Fruit fly (Drosophila melanogaster) whole organism, embryonic: ENCODE results near the gene lectin-33A.

ENCODE experiments used
- Bgb ChIP-seq: fragments of 200-800 bp; sonication (Bioruptor generic); IDR thresholded peaks from 2 replicates; pipeline ENCODE4 v1.3.6; 2022; ENCODE audit warnings: missing biosample characterization, missing genetic modification characterization; ENCODE audit not compliant: partially characterized antibody
- CG10267 ChIP-seq: fragments of 200-800 bp; sonication (Bioruptor generic); optimal IDR thresholded peaks from 2 replicates; lab custom pipeline; 2018; ENCODE audit warnings: missing biosample characterization, mild to moderate bottlenecking, missing genetic modification characterization, moderate library complexity
- CG10321 ChIP-seq: fragments of 200-800 bp; sonication (Bioruptor generic); IDR thresholded peaks from 2 replicates; pipeline ENCODE4 v1.3.6; 2022; ENCODE audit warnings: missing biosample characterization, missing genetic modification characterization
- CG10431 ChIP-seq: fragments of 200-800 bp; sonication (Bioruptor generic); optimal IDR thresholded peaks from 3 replicates; lab custom pipeline; 2018; ENCODE audit warnings: missing biosample characterization, mild to moderate bottlenecking, missing genetic modification characterization
- CG10462 ChIP-seq: fragments of 200-800 bp; sonication (Bioruptor generic); optimal IDR thresholded peaks from 2 replicates; lab custom pipeline; 2016; ENCODE audit warnings: missing biosample characterization, missing genetic modification characterization
- CG13123 ChIP-seq: fragments of 200-800 bp; sonication (Bioruptor generic); optimal IDR thresholded peaks from 2 replicates; lab custom pipeline; 2016; ENCODE audit warnings: missing biosample characterization, missing genetic modification characterization
- CG15011 ChIP-seq: fragments of 200-800 bp; sonication (Bioruptor generic); optimal IDR thresholded peaks from 3 replicates; lab custom pipeline; 2018; ENCODE audit warnings: missing biosample characterization, mild to moderate bottlenecking, missing genetic modification characterization
- CG15479 ChIP-seq: fragments of 200-800 bp; sonication (Bioruptor generic); optimal IDR thresholded peaks from 3 replicates; lab custom pipeline; 2019; ENCODE audit warnings: missing biosample characterization, mild to moderate bottlenecking, missing genetic modification characterization, moderate library complexity
- CG17328 ChIP-seq: fragments of 200-800 bp; sonication (Bioruptor generic); IDR thresholded peaks from 2 replicates; pipeline ENCODE4 v1.3.6; 2022; ENCODE audit warnings: missing biosample characterization, missing genetic modification characterization
- CG33557 ChIP-seq: fragments of 200-800 bp; sonication (Bioruptor generic); optimal IDR thresholded peaks from 2 replicates; lab custom pipeline; 2019; ENCODE audit warnings: missing biosample characterization, mild to moderate bottlenecking, missing genetic modification characterization, moderate library complexity
- CG3726 ChIP-seq: fragments of 200-800 bp; sonication (Bioruptor generic); IDR thresholded peaks from 3 replicates; pipeline ENCODE4, ENCODE4 v1.3.6; 2022; ENCODE audit warnings: missing biosample characterization, missing genetic modification characterization
- CG4854 ChIP-seq: fragments of 200-800 bp; sonication (Bioruptor generic); optimal IDR thresholded peaks from 2 replicates; lab custom pipeline; 2016; ENCODE audit warnings: missing biosample characterization, missing genetic modification characterization, inconsistent platforms
- CG6272 ChIP-seq: fragments of 200-800 bp; sonication (Bioruptor generic); IDR thresholded peaks from 2 replicates; pipeline ENCODE4 v1.3.6; 2022; ENCODE audit warnings: missing biosample characterization, missing genetic modification characterization
- CG7372 ChIP-seq: fragments of 200-800 bp; sonication (Bioruptor generic); IDR thresholded peaks from 2 replicates; pipeline ENCODE4 v1.3.6; 2022; ENCODE audit warnings: missing biosample characterization, missing genetic modification characterization
- CG9609 ChIP-seq: fragments of 200-800 bp; sonication (Bioruptor generic); optimal IDR thresholded peaks from 3 replicates; lab custom pipeline; 2016; ENCODE audit warnings: missing biosample characterization, missing genetic modification characterization
- CG9876 ChIP-seq: fragments of 200-800 bp; sonication (Bioruptor generic); optimal IDR thresholded peaks from 2 replicates; lab custom pipeline; 2016; ENCODE audit warnings: missing biosample characterization, missing genetic modification characterization
- CkIIα-i1 ChIP-seq: fragments of 200-800 bp; sonication (Bioruptor generic); IDR thresholded peaks from 2 replicates; pipeline ENCODE4 v1.3.6; 2022; ENCODE audit warnings: missing biosample characterization, missing genetic modification characterization
- HLH54F ChIP-seq: fragments of 200-800 bp; sonication (Bioruptor generic); optimal IDR thresholded peaks from 3 replicates; lab custom pipeline; 2016; ENCODE audit warnings: missing biosample characterization, missing genetic modification characterization
- Hey ChIP-seq: fragments of 200-800 bp; sonication (Bioruptor generic); optimal IDR thresholded peaks from 3 replicates; lab custom pipeline; 2018; ENCODE audit warnings: missing biosample characterization, mild to moderate bottlenecking, missing genetic modification characterization
- Lim3 ChIP-seq: fragments of 200-800 bp; sonication (Bioruptor generic); IDR thresholded peaks from 2 replicates; pipeline ENCODE4 v1.3.6; 2022; ENCODE audit warnings: missing biosample characterization, missing genetic modification characterization
- MESR4 ChIP-seq: fragments of 200-800 bp; sonication (Bioruptor generic); optimal IDR thresholded peaks from 2 replicates; lab custom pipeline; 2018; ENCODE audit warnings: missing biosample characterization, mild to moderate bottlenecking, missing genetic modification characterization, moderate library complexity
- Meics ChIP-seq: fragments of 200-800 bp; sonication (Bioruptor generic); optimal IDR thresholded peaks from 2 replicates; lab custom pipeline; 2017; ENCODE audit warnings: missing biosample characterization, mild to moderate bottlenecking, missing genetic modification characterization
- Rfx ChIP-seq: fragments of 200-800 bp; sonication (Bioruptor generic); IDR thresholded peaks from 2 replicates; pipeline ENCODE4 v1.3.6; 2022; ENCODE audit warnings: missing biosample characterization, missing genetic modification characterization
- Tbp ChIP-seq: fragments of >200 bp; optimal IDR thresholded peaks from 2 replicates; lab custom pipeline; 2018; ENCODE audit warnings: missing biosample characterization, missing genetic modification characterization
- Trl ChIP-seq, 3 experiments: fragments of >200 bp in 2 of 3; fragments of 200-800 bp in 1 of 3; sonication (Bioruptor generic) in 1 of 3; optimal IDR thresholded peaks; 2 replicates in 1 of 3; 3 replicates in 2 of 3; lab custom pipeline; 2016 to 2017; ENCODE audit warnings: missing biosample characterization in 1 of 3, missing genetic modification characterization in 1 of 3
- abd-A ChIP-seq: fragments of 200-800 bp; sonication (Bioruptor generic); optimal IDR thresholded peaks from 3 replicates; lab custom pipeline; 2019; ENCODE audit warnings: missing biosample characterization, mild to moderate bottlenecking, missing genetic modification characterization, moderate library complexity
- amos ChIP-seq: fragments of 200-800 bp; sonication (Bioruptor generic); IDR thresholded peaks from 2 replicates; pipeline ENCODE4 v1.3.6; 2022; ENCODE audit warnings: missing biosample characterization, missing genetic modification characterization; ENCODE audit not compliant: partially characterized antibody
- bcd ChIP-seq: fragments of 200-800 bp; sonication (Bioruptor generic); optimal IDR thresholded peaks from 2 replicates; lab custom pipeline; 2017; ENCODE audit warnings: missing biosample characterization, mild to moderate bottlenecking, missing genetic modification characterization
- dmrt99B ChIP-seq: fragments of 200-800 bp; sonication (Bioruptor generic); optimal IDR thresholded peaks from 2 replicates; lab custom pipeline; 2018; ENCODE audit warnings: missing biosample characterization, mild to moderate bottlenecking, missing genetic modification characterization, moderate library complexity
- emc ChIP-seq: fragments of 200-800 bp; sonication (Bioruptor generic); optimal IDR thresholded peaks from 2 replicates; lab custom pipeline; 2016; ENCODE audit warnings: missing biosample characterization, missing genetic modification characterization
- en ChIP-seq: fragments of 200-800 bp; sonication (Bioruptor generic); optimal IDR thresholded peaks from 2 replicates; lab custom pipeline; 2016; ENCODE audit warnings: missing biosample characterization, missing genetic modification characterization
- gce ChIP-seq: fragments of 200-800 bp; sonication (Bioruptor generic); IDR thresholded peaks from 3 replicates; pipeline ENCODE4 v1.3.6; 2022; ENCODE audit warnings: missing biosample characterization, missing genetic modification characterization
- grau ChIP-seq: fragments of 200-800 bp; optimal IDR thresholded peaks from 3 replicates; lab custom pipeline; 2019; ENCODE audit warnings: missing biosample characterization, mild to moderate bottlenecking, missing genetic modification characterization, moderate library complexity
- gt ChIP-seq: fragments of 200-800 bp; sonication (Bioruptor generic); IDR thresholded peaks from 2 replicates; pipeline ENCODE4 v1.3.6; 2022; ENCODE audit warnings: missing biosample characterization, missing genetic modification characterization
- h ChIP-seq: fragments of >200 bp; optimal IDR thresholded peaks from 2 replicates; lab custom pipeline; 2017
- jumu ChIP-seq: fragments of 200-800 bp; sonication (Bioruptor generic); optimal IDR thresholded peaks from 3 replicates; lab custom pipeline; 2016; ENCODE audit warnings: missing biosample characterization, missing genetic modification characterization
- knrl ChIP-seq: fragments of 200-800 bp; sonication (Bioruptor generic); IDR thresholded peaks from 3 replicates; pipeline ENCODE4 v1.3.6; 2022; ENCODE audit warnings: missing biosample characterization, missing genetic modification characterization; ENCODE audit not compliant: partially characterized antibody
- lilli ChIP-seq: fragments of 200-800 bp; sonication (Bioruptor generic); optimal IDR thresholded peaks from 3 replicates; lab custom pipeline; 2016; ENCODE audit warnings: missing biosample characterization, missing genetic modification characterization
- nau ChIP-seq: fragments of 200-800 bp; sonication (Bioruptor generic); optimal IDR thresholded peaks from 3 replicates; lab custom pipeline; 2017; ENCODE audit warnings: missing biosample characterization, mild to moderate bottlenecking, missing genetic modification characterization, missing genetic modification reagents
- odd ChIP-seq: fragments of 200-800 bp; sonication (Bioruptor generic); optimal IDR thresholded peaks from 2 replicates; lab custom pipeline; 2017; ENCODE audit warnings: missing biosample characterization, mild to moderate bottlenecking, missing genetic modification characterization
- onecut ChIP-seq: fragments of 200-800 bp; sonication (Bioruptor generic); IDR thresholded peaks from 2 replicates; pipeline ENCODE4 v1.3.6; 2022; ENCODE audit warnings: missing biosample characterization, missing genetic modification characterization
- rib ChIP-seq: fragments of 200-800 bp; sonication (Bioruptor generic); IDR thresholded peaks from 2 replicates; pipeline ENCODE4 v1.3.6; 2022; ENCODE audit warnings: missing biosample characterization, missing genetic modification characterization
- ro ChIP-seq: fragments of 200-800 bp; sonication (Bioruptor generic); IDR thresholded peaks from 2 replicates; pipeline ENCODE4 v1.3.6; 2022; ENCODE audit warnings: missing biosample characterization, missing genetic modification characterization
- run ChIP-seq: fragments of 200-800 bp; sonication (Bioruptor generic); optimal IDR thresholded peaks from 3 replicates; lab custom pipeline; 2018; ENCODE audit warnings: missing biosample characterization, mild to moderate bottlenecking, missing genetic modification characterization
- schlank ChIP-seq: fragments of 200-800 bp; sonication (Bioruptor generic); optimal IDR thresholded peaks from 2 replicates; lab custom pipeline; 2018; ENCODE audit warnings: missing biosample characterization, mild to moderate bottlenecking, missing genetic modification characterization
- sens-2 ChIP-seq: fragments of 200-800 bp; sonication (Bioruptor generic); IDR thresholded peaks from 2 replicates; pipeline ENCODE4 v1.3.6; 2022; ENCODE audit warnings: missing biosample characterization, missing genetic modification characterization
- sima ChIP-seq: fragments of 200-800 bp; sonication (Bioruptor generic); optimal IDR thresholded peaks from 2 replicates; lab custom pipeline; 2016; ENCODE audit warnings: missing biosample characterization, missing genetic modification characterization
- stc ChIP-seq: fragments of 200-800 bp; sonication (Bioruptor generic); IDR thresholded peaks from 2 replicates; pipeline ENCODE4 v1.3.6; 2022; ENCODE audit warnings: missing biosample characterization, missing genetic modification characterization
- wdn ChIP-seq: fragments of 200-800 bp; sonication (Bioruptor generic); IDR thresholded peaks from 2 replicates; pipeline ENCODE4 v1.3.6; 2022; ENCODE audit warnings: missing biosample characterization, missing genetic modification characterization
- wek ChIP-seq: fragments of 200-800 bp; sonication (Bioruptor generic); optimal IDR thresholded peaks from 3 replicates; lab custom pipeline; 2018; ENCODE audit warnings: missing biosample characterization, mild to moderate bottlenecking, missing genetic modification characterization, moderate library complexity
- z ChIP-seq: fragments of 200-800 bp; sonication (Bioruptor generic); IDR thresholded peaks from 3 replicates; pipeline ENCODE4 v1.3.6; 2022; ENCODE audit warnings: missing biosample characterization, missing genetic modification characterization
- zf30C ChIP-seq: fragments of 200-800 bp; sonication (Bioruptor generic); optimal IDR thresholded peaks from 3 replicates; lab custom pipeline; 2018; ENCODE audit warnings: missing biosample characterization, mild to moderate bottlenecking, missing genetic modification characterization

Gene lectin-33A

DNA sequence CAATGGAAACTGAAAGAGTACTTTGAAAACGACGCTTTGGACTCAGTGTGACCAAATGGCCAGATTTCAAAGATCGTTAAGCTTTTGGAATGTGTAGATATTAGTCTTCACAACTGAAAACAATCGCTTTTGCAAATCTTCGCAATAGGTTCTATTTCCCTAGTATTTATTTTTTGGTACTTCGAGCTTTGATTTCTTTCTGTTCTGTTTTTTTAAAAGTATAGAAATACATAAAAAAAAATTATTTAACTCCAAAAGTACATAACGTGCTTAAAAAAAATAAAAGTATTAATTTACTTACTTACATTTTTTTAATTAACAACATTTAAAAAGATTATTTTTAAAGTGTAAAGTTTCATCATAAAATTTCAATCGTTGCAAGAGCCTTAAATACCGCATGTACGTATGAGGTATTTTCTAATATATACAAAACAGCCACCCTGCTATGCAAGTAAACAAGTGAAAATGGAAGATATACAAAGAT is 14.5 kb upstream of the lectin-33A start, which contains the start of the genes piwi and CG12253 (continued):
- TF ChIP-seq odd (GFP tag; lab: Kevin White, UChicago) (peak; percentile 54), abd-A (no peak), gt (no peak), CG3726 (no peak), dmrt99B (tag; lab: Kevin White, UChicago) (no peak), onecut (GFP tag; lab: Robert Waterston, UW) (no peak), schlank (peak; percentile 7), nau (GFP tag; lab: Kevin White, UChicago) (no peak), zf30C (GFP tag; lab: Kevin White, UChicago) (peak; percentile 39), sens-2 (GFP tag; lab: Robert Waterston, UW) (no peak), wek (GFP tag; lab: Kevin White, UChicago) (no peak), emc (GFP tag; lab: Kevin White, UChicago) (no peak), CG9609 (peak; percentile 25), gce (GFP tag; lab: Robert Waterston, UW) (no peak), Trl (optimal IDR thresholded peaks at IDR 0.05; lab: Kevin White, UChicago) (no peak), Trl (GFP tag; optimal IDR thresholded peaks at IDR 0.05; lab: Kevin White, UChicago) (peak; percentile 20), lilli (peak; percentile 62), wdn (GFP tag; lab: Robert Waterston, UW) (peak; percentile 61; the same call in 1 of the 2 replicates), CkIIα-i1 (GFP tag; lab: Robert Waterston, UW) (no peak), Bgb (GFP tag; lab: Robert Waterston, UW) (no peak), z (GFP tag; lab: Robert Waterston, UW) (no peak), CG13123 (GFP tag; lab: Kevin White, UChicago) (peak; percentile 53), en (no peak), CG10462 (GFP tag; lab: Kevin White, UChicago) (peak; percentile 8), HLH54F (GFP tag; lab: Kevin White, UChicago) (peak; percentile 49), Rfx (GFP tag; lab: Robert Waterston, UW) (peak; percentile 83), CG10267 (peak; percentile 71), rib (GFP tag; lab: Robert Waterston, UW) (0 out of 2 replicates have a peak, but pooled peaks have one; percentile 37), CG15011 (GFP tag; lab: Kevin White, UChicago) (no peak), CG10321 (no peak), CG6272 (GFP tag; lab: Robert Waterston, UW) (no peak), CG15479 (GFP tag; lab: Kevin White, UChicago) (no peak), CG7372 (no peak), CG4854 (GFP tag; lab: Kevin White, UChicago) (no peak), bcd (GFP tag; lab: Kevin White, UChicago) (no peak), CG9876 (GFP tag; lab: Kevin White, UChicago) (no peak), MESR4 (GFP tag; lab: Kevin White, UChicago) (no peak), grau (tag; lab: Kevin White, UChicago) (peak; percentile 87), Tbp (no peak), CG33557 (GFP tag; lab: Kevin White, UChicago) (no peak), ro (GFP tag; lab: Robert Waterston, UW) (peak; percentile 64; the same call in 1 of the 2 replicates), CG17328 (peak; percentile 82; the same call in 1 of the 2 replicates), knrl (no peak), Hey (tag; lab: Kevin White, UChicago) (no peak), h (lab: Kevin White, UChicago) (no peak), stc (GFP tag; lab: Robert Waterston, UW) (no peak), run (no peak), sima (no peak), amos (no peak), Meics (GFP tag; lab: Kevin White, UChicago) (no peak), CG10431 (GFP tag; lab: Kevin White, UChicago) (no peak), jumu (GFP tag; lab: Kevin White, UChicago) (no peak), Lim3 (GFP tag; lab: Robert Waterston, UW) (0 out of 2 replicates have a peak, but pooled peaks have one; percentile 11)
